Worm (Caenorhabditis elegans) whole organism, late embryonic: ENCODE measurements around the gene T01B4.3.

Experiments used
- F13H6.1 ChIP-seq: sonication (generic microtip); optimal IDR thresholded peaks from 2 replicates; lab custom pipeline; 2016; ENCODE audit warnings: missing genetic modification characterization, missing compliant biosample characterization
- ama-1 ChIP-seq: fragments of 150-350 bp; optimal IDR thresholded peaks from 2 replicates; lab custom pipeline; 2014
- ceh-24 ChIP-seq: sonication (generic microtip); optimal IDR thresholded peaks from 2 replicates; lab custom pipeline; 2016; ENCODE audit warnings: mild to moderate bottlenecking, missing genetic modification characterization, missing compliant biosample characterization
- dve-1 ChIP-seq: sonication (generic microtip); optimal IDR thresholded peaks from 2 replicates; lab custom pipeline; 2017; ENCODE audit warnings: antibody characterized with exemption, mild to moderate bottlenecking, missing genetic modification characterization, missing compliant biosample characterization
- elt-2 ChIP-seq: sonication (generic microtip); optimal IDR thresholded peaks from 2 replicates; lab custom pipeline; 2016; ENCODE audit warnings: missing genetic modification reagents, missing genetic modification characterization, missing compliant biosample characterization
- hlh-30 ChIP-seq: sonication (generic microtip); optimal IDR thresholded peaks from 2 replicates; lab custom pipeline; 2017; ENCODE audit warnings: antibody characterized with exemption, missing genetic modification characterization, missing compliant biosample characterization; ENCODE audit not compliant: insufficient read depth
- hlh-6 ChIP-seq: sonication (generic microtip); optimal IDR thresholded peaks from 2 replicates; lab custom pipeline; 2016; ENCODE audit warnings: missing genotype, missing genetic modification characterization, missing compliant biosample characterization
- lin-11 ChIP-seq: fragments of 200-800 bp; sonication (Bioruptor generic); optimal IDR thresholded peaks from 2 replicates; lab custom pipeline; 2018; ENCODE audit warnings: mild to moderate bottlenecking, missing genetic modification characterization, missing compliant biosample characterization
- nhr-232 ChIP-seq: sonication (generic microtip); optimal IDR thresholded peaks from 2 replicates; lab custom pipeline; 2016; ENCODE audit warnings: missing genetic modification characterization, missing compliant biosample characterization
- pag-3 ChIP-seq: sonication (generic microtip); optimal IDR thresholded peaks from 2 replicates; lab custom pipeline; 2016; ENCODE audit warnings: missing compliant biosample characterization, missing genetic modification characterization, borderline replicate concordance
- ref-2 ChIP-seq: sonication (generic microtip); optimal IDR thresholded peaks from 2 replicates; lab custom pipeline; 2016; ENCODE audit warnings: missing genetic modification characterization, missing compliant biosample characterization
- tbx-2 ChIP-seq: sonication (generic microtip); optimal IDR thresholded peaks from 2 replicates; lab custom pipeline; 2016; ENCODE audit warnings: missing genetic modification characterization, missing compliant biosample characterization
- unc-3 ChIP-seq, 2 experiments: fragments of 200-800 bp in 1 of 2; sonication (Bioruptor generic) in 1 of 2; sonication (generic microtip) in 1 of 2; conservative IDR thresholded peaks in 1 of 2; optimal IDR thresholded peaks in 1 of 2; 2 replicates each; pipeline versions ENCODE4 v1.3.6 to Lab custom; 2016 to 2022; ENCODE audit warnings: missing compliant biosample characterization in 2 of 2, missing genetic modification characterization in 2 of 2, missing genetic modification reagents in 1 of 2

ce11 chrX:16331932-16332485 is 14.5 kb upstream of the T01B4.3 start, which contains the start of gene taf-3:
- TF ChIP-seq F13H6.1, result peak; percentile 21
- TF ChIP-seq ama-1 (lab: Kevin White, UChicago), result no peak
- TF ChIP-seq nhr-232 (tag; lab: Kevin White, UChicago), result no peak
- TF ChIP-seq pag-3 (tag; lab: Kevin White, UChicago), result no peak
- TF ChIP-seq elt-2 (tag; lab: Kevin White, UChicago), result no peak
- no peak for TF ChIP-seq dve-1 (tag; lab: Kevin White, UChicago)
- TF ChIP-seq unc-3 (GFP tag; conservative IDR thresholded peaks at IDR 0.05; lab: Robert Waterston, UW), result no peak
- no peak for TF ChIP-seq unc-3 (tag; optimal IDR thresholded peaks at IDR 0.05; lab: Kevin White, UChicago)
- no peak for TF ChIP-seq hlh-6 (tag; lab: Kevin White, UChicago)
- TF ChIP-seq lin-11 (tag; lab: Kevin White, UChicago), result no peak
- peak; percentile 48 for TF ChIP-seq tbx-2
- TF ChIP-seq ref-2 (tag; lab: Kevin White, UChicago), result no peak
- no peak for TF ChIP-seq ceh-24
- no peak for TF ChIP-seq hlh-30
